Fruit fly (Drosophila melanogaster) whole organism, pupa: ENCODE data around the gene wam.

Experiments
- CG10348 ChIP-seq: fragments of 200-800 bp; sonication (Bioruptor generic); IDR thresholded peaks from 2 replicates; pipeline ENCODE4 v1.3.6; 2022; ENCODE audit warnings: missing biosample characterization, missing genetic modification characterization
- CG12605 ChIP-seq: fragments of 200-800 bp; sonication (Bioruptor generic); IDR thresholded peaks from 2 replicates; pipeline ENCODE4 v1.3.6; 2022; ENCODE audit warnings: missing biosample characterization, missing genetic modification characterization
- CG13204 ChIP-seq: fragments of 200-800 bp; sonication (Bioruptor generic); optimal IDR thresholded peaks from 2 replicates; lab custom pipeline; 2018; ENCODE audit warnings: missing biosample characterization, mild to moderate bottlenecking, missing genetic modification characterization, moderate library complexity
- CG14655 ChIP-seq: fragments of 200-800 bp; sonication (Bioruptor generic); optimal IDR thresholded peaks from 3 replicates; lab custom pipeline; 2017; ENCODE audit warnings: mild to moderate bottlenecking, missing biosample characterization, missing genetic modification reagents, missing genetic modification characterization
- CG15710 ChIP-seq: fragments of 200-800 bp; sonication (Bioruptor generic); optimal IDR thresholded peaks from 2 replicates; lab custom pipeline; 2018; ENCODE audit warnings: missing biosample characterization, mild to moderate bottlenecking, missing genetic modification characterization, moderate library complexity
- CG17806 ChIP-seq: fragments of 200-800 bp; sonication (Bioruptor generic); optimal IDR thresholded peaks from 2 replicates; lab custom pipeline; 2018; ENCODE audit warnings: missing biosample characterization, mild to moderate bottlenecking, missing genetic modification characterization, moderate library complexity
- CG32121 ChIP-seq: fragments of 200-800 bp; sonication (Bioruptor generic); IDR thresholded peaks from 2 replicates; pipeline ENCODE4 v1.3.6; 2022; ENCODE audit warnings: missing biosample characterization, missing genetic modification characterization
- CG34367 ChIP-seq: fragments of 200-800 bp; sonication (Bioruptor generic); optimal IDR thresholded peaks from 2 replicates; lab custom pipeline; 2018; ENCODE audit warnings: missing biosample characterization, mild to moderate bottlenecking, missing genetic modification characterization
- CG4496 ChIP-seq: fragments of 200-800 bp; sonication (Bioruptor generic); IDR thresholded peaks from 3 replicates; pipeline ENCODE4 v1.3.6; 2022; ENCODE audit warnings: missing biosample characterization, missing genetic modification characterization
- CG8159 ChIP-seq: fragments of 200-800 bp; sonication (Bioruptor generic); optimal IDR thresholded peaks from 3 replicates; lab custom pipeline; 2018; ENCODE audit warnings: missing biosample characterization, mild to moderate bottlenecking, missing genetic modification characterization, moderate library complexity
- CG8301 ChIP-seq: fragments of 200-800 bp; sonication (Bioruptor generic); optimal IDR thresholded peaks from 2 replicates; lab custom pipeline; 2018; ENCODE audit warnings: missing biosample characterization, mild to moderate bottlenecking, missing genetic modification characterization
- CG9948 ChIP-seq: fragments of 200-800 bp; sonication (Bioruptor generic); optimal IDR thresholded peaks from 2 replicates; lab custom pipeline; 2018; ENCODE audit warnings: missing biosample characterization, mild to moderate bottlenecking, missing genetic modification characterization, moderate library complexity
- D1 ChIP-seq: fragments of 200-800 bp; sonication (Bioruptor generic); optimal IDR thresholded peaks from 2 replicates; lab custom pipeline; 2018; ENCODE audit warnings: missing biosample characterization, mild to moderate bottlenecking, missing genetic modification characterization, moderate library complexity
- EcR ChIP-seq: fragments of 200-800 bp; sonication (Bioruptor generic); optimal IDR thresholded peaks from 3 replicates; lab custom pipeline; 2019; ENCODE audit warnings: missing biosample characterization, missing genetic modification characterization, mild to moderate bottlenecking, moderate library complexity, missing genetic modification reagents
- Ets98B ChIP-seq: fragments of 200-800 bp; sonication (Bioruptor generic); IDR thresholded peaks from 2 replicates; pipeline ENCODE4 v1.3.6; 2022; ENCODE audit warnings: missing biosample characterization, missing genetic modification characterization
- Pif1A ChIP-seq: fragments of 200-800 bp; sonication (Bioruptor generic); optimal IDR thresholded peaks from 3 replicates; lab custom pipeline; 2016; ENCODE audit warnings: missing biosample characterization, missing genetic modification characterization
- Pif1B ChIP-seq: fragments of 200-800 bp; sonication (Bioruptor generic); optimal IDR thresholded peaks from 3 replicates; lab custom pipeline; 2016; ENCODE audit warnings: missing biosample characterization, missing genetic modification characterization
- Snoo ChIP-seq: fragments of 200-800 bp; sonication (Bioruptor generic); optimal IDR thresholded peaks from 3 replicates; lab custom pipeline; 2017; ENCODE audit warnings: missing biosample characterization, mild to moderate bottlenecking, missing genetic modification characterization, inconsistent platforms
- fd96Ca ChIP-seq: fragments of 200-800 bp; sonication (Bioruptor generic); IDR thresholded peaks from 3 replicates; pipeline ENCODE4 v1.3.6; 2022; ENCODE audit warnings: missing biosample characterization, missing genetic modification characterization
- gl ChIP-seq: fragments of 200-800 bp; sonication (Bioruptor generic); optimal IDR thresholded peaks from 2 replicates; lab custom pipeline; 2018; ENCODE audit warnings: missing biosample characterization, mild to moderate bottlenecking, missing genetic modification characterization
- rn ChIP-seq: fragments of 200-800 bp; sonication (Bioruptor generic); IDR thresholded peaks from 2 replicates; pipeline ENCODE4 v1.3.6; 2022; ENCODE audit warnings: missing biosample characterization, missing genetic modification characterization

Gene wam

DNA sequence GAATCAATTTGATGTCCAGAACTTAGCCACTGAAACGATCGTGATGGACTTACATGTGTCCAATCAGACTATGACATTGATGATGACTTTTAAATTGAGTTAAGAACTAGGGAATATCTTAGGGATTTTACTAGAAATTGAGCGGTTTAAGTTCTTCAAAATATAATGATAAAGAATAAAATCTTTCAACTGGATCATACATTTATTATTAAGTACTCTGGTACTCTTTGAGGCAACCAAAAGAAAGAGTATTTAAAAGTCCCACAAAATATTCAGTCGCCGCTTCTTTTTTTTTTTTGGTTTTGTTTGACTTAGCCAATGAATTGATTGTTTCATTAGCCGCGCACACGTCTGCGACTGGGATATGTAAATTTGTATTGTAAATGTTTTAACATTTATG is 22.3 kb upstream of the wam start:
- TF ChIP-seq D1 (tag; lab: Kevin White, UChicago) (no peak), CG8301 (tag; lab: Kevin White, UChicago) (no peak), CG10348 (GFP tag; lab: Robert Waterston, UW) (no peak), gl (no peak), rn (GFP tag; lab: Robert Waterston, UW) (no peak), EcR (no peak), CG13204 (no peak), Pif1A (GFP tag; lab: Kevin White, UChicago) (no peak), CG15710 (no peak), CG32121 (GFP tag; lab: Robert Waterston, UW) (no peak), CG8159 (tag; lab: Kevin White, UChicago) (no peak), CG12605 (GFP tag; lab: Robert Waterston, UW) (no peak), fd96Ca (GFP tag; lab: Robert Waterston, UW) (no peak)

DNA sequence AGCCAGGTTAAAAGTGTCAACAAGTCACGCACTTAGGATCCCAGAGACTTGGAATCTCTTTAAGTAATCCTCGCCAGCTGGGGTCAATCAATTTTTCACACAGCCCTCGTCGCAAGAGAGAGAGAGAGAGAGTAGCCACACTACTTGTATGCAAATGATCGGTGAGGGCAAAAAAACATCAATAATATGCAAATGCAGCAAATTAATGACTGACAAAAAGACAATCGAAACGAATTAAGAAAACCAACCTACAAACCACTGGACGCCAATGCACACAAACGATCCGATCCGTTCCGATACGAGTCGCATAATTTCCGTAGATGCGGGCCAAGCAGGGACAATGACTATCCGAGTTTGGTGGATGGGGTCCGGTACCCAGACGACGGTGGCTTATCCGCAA is 21.8 kb upstream of the wam start:
- no peak for TF ChIP-seq CG32121 (GFP tag; lab: Robert Waterston, UW)
- TF ChIP-seq CG13204: no peak
- no peak for TF ChIP-seq CG15710
- TF ChIP-seq CG8301 (tag; lab: Kevin White, UChicago): no peak
- TF ChIP-seq EcR: no peak
- TF ChIP-seq Ets98B (GFP tag; lab: Robert Waterston, UW): no peak
- no peak for TF ChIP-seq CG4496 (GFP tag; lab: Robert Waterston, UW)
- TF ChIP-seq gl: no peak
- TF ChIP-seq CG9948: no peak
- no peak for TF ChIP-seq Pif1B (GFP tag; lab: Kevin White, UChicago)
- no peak for TF ChIP-seq D1 (tag; lab: Kevin White, UChicago)
- TF ChIP-seq CG17806 (tag; lab: Kevin White, UChicago): no peak
- TF ChIP-seq fd96Ca (GFP tag; lab: Robert Waterston, UW): no peak
- no peak for TF ChIP-seq Snoo (tag; lab: Kevin White, UChicago)
- TF ChIP-seq Pif1A (GFP tag; lab: Kevin White, UChicago): no peak
- TF ChIP-seq CG8159 (tag; lab: Kevin White, UChicago): no peak
- no peak for TF ChIP-seq rn (GFP tag; lab: Robert Waterston, UW)
- no peak for TF ChIP-seq CG34367 (tag; lab: Kevin White, UChicago)
- no peak for TF ChIP-seq CG14655 (GFP tag; lab: Kevin White, UChicago)
- TF ChIP-seq CG12605 (GFP tag; lab: Robert Waterston, UW): no peak

DNA sequence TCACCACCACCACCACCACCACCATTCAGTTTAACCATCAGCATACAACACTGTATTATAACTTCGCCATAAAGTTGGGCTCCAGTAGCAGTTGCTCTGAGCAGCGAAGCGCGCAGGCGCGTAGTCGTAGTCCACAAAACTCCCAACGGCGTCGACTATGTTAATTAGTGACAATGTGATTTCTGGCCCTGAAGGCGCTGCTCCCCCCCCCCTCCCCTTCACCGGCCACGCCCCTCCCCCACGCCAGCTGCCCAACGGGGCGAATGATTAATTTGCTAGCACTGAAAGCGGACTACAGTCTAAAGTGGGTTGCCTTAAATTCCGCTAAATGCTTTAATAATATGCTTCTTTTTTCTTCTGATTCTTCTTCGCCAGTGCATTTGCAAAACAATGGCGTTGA is 19.0 kb upstream of the wam start:
- TF ChIP-seq fd96Ca (GFP tag; lab: Robert Waterston, UW) (no peak), EcR (no peak), CG4496 (GFP tag; lab: Robert Waterston, UW) (0 out of 3 replicates have a peak, but pooled peaks have one; percentile 17), CG15710 (no peak), gl (no peak), Snoo (tag; lab: Kevin White, UChicago) (no peak), CG34367 (tag; lab: Kevin White, UChicago) (no peak)

DNA sequence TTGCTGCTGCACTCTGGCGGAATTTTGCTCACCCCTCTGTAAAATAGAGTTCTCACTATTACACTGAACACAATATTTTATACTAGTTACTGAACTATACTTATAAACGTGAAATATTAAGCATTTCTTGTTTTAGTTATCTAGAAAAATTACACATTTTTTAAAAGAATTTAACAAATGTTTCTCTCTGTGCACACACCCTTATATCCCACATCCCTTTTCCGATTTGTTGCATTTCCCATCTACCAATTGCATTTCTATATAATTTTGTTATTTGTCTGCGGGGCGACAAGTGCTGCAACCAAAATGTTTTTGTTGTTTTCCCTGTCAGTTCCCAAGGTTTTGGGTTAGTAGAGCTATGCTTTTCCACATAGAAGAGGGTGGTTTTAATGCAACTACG is 15.4 kb upstream of the wam start:
- TF ChIP-seq CG13204: no peak
- TF ChIP-seq gl: no peak
- TF ChIP-seq CG17806 (tag; lab: Kevin White, UChicago): no peak
- TF ChIP-seq CG9948: no peak
- peak; percentile 11 for TF ChIP-seq CG8159 (tag; lab: Kevin White, UChicago)
- TF ChIP-seq D1 (tag; lab: Kevin White, UChicago): no peak

DNA sequence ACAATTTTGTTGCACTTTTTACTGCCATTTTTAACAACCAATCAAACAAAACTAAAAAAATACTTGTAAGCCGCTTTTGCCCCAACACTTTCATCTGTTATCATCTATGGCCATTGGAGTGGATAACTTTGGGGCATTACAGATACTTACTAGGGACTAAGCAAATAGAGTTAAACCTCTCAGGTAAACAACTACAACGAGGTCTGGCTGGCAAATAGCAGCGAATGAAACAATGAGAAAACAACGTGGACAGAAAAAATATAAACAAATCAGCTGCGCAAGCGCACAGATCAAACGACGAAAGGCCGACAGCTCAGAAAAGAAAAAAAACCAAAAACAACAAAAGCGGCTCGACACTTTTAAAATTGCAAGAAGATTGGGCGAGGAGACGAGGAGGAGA is 14.3 kb upstream of the wam start:
- TF ChIP-seq Pif1A (GFP tag; lab: Kevin White, UChicago): no peak
- TF ChIP-seq CG17806 (tag; lab: Kevin White, UChicago): no peak
- TF ChIP-seq gl: no peak
- no peak for TF ChIP-seq EcR
- no peak for TF ChIP-seq D1 (tag; lab: Kevin White, UChicago)
- TF ChIP-seq CG32121 (GFP tag; lab: Robert Waterston, UW): no peak
- TF ChIP-seq Pif1B (GFP tag; lab: Kevin White, UChicago): no peak
- no peak for TF ChIP-seq CG9948
- no peak for TF ChIP-seq CG15710
- TF ChIP-seq, all 21 proteins: peak for 0

DNA sequence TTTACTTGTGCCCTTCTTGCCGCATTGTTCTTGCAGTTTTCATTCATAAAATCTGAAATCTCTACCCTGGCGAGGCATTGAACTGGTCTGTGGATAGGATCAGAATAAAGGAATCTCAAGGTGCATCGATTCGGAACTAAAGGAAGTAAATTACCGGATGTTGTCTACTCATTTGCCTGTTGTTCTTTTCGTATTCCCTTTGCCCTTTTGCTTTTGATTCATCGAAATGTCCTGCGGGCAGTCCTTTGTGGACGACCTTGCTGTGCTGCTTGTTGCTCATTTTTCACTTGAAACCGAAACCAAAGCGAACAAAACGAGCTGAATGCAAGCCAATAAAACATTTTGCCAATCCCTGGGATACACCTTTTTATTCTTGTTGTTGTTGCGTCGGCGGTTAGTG is 13.4 kb upstream of the wam start:
- no peak for TF ChIP-seq fd96Ca (GFP tag; lab: Robert Waterston, UW)
- no peak for TF ChIP-seq CG12605 (GFP tag; lab: Robert Waterston, UW)
- TF ChIP-seq CG34367 (tag; lab: Kevin White, UChicago): no peak
- no peak for TF ChIP-seq CG17806 (tag; lab: Kevin White, UChicago)
- TF ChIP-seq Ets98B (GFP tag; lab: Robert Waterston, UW): no peak
- no peak for TF ChIP-seq CG14655 (GFP tag; lab: Kevin White, UChicago)
- TF ChIP-seq Snoo (tag; lab: Kevin White, UChicago): no peak
- TF ChIP-seq CG8301 (tag; lab: Kevin White, UChicago): no peak
- no peak for TF ChIP-seq D1 (tag; lab: Kevin White, UChicago)
- TF ChIP-seq CG32121 (GFP tag; lab: Robert Waterston, UW): no peak
- TF ChIP-seq gl: no peak
- no peak for TF ChIP-seq Pif1A (GFP tag; lab: Kevin White, UChicago)
- TF ChIP-seq rn (GFP tag; lab: Robert Waterston, UW): no peak
